Worm (Caenorhabditis elegans) whole organism, dauer: ENCODE results near the gene tba-8.
"Not testable (repeated sequence)": the region's sequence is repeated elsewhere in the genome, so short reads cannot be mapped to it uniquely, and the experiment has no call there.

Source experiments
- unc-62 ChIP-seq: sonication (generic microtip); optimal IDR thresholded peaks from 2 replicates; lab custom pipeline; 2017; ENCODE audit warnings: missing biosample characterization, missing genetic modification reagents, missing genetic modification characterization

tba-8 gene

ce11 chrX:9458142-9458541 lies at the start of gene tba-8:
TSS of gene tba-8 (minus strand) at chrX:9458348.
- no peak for TF ChIP-seq unc-62 (GFP tag; lab: Kevin White, UChicago)

ce11 chrX:9506341-9506740 lies 48.2 kb upstream of the tba-8 start:
- no peak for TF ChIP-seq unc-62 (GFP tag; lab: Kevin White, UChicago)

ce11 chrX:9504911-9505397 lies 46.8 kb upstream of the tba-8 start:
- no peak for TF ChIP-seq unc-62 (GFP tag; lab: Kevin White, UChicago)

DNA sequence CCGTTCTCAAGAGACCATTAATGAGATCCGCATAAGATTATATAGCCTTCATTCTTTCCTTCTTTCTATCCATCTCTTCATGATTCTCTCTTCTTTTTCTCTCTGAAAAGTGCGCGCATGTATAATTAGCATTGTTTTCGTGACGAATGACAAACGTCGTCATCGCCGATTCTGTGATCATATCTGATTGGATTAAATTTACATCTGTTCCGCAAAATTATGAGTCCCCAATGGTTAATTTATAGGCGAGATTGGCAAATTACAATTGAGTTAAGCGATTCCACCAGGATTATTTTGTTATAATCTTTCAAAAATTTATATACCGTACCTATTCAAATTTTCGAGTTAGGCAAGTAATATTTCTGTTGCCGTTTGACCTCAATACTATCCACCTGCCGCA lies 46.1 kb upstream of the tba-8 start:
- TF ChIP-seq unc-62 (GFP tag; lab: Kevin White, UChicago) = no peak

DNA sequence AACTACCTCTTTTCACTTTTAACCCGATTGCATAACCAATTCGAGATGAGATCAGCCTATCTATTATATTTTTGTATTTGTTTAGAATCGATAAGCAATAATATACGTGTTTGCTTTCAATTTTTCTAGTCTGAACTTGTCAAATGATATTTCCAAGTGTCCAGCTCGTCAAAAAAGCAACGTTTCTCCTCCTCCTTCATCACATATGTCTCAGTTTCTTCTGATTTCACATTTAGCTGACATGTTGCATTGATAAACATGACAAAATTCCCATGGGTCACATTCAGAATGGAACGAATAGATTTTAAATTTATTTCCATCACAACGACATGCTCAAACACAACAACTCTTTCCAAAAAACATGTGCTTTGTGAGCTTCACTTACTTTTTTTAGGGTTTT lies 41.2 kb upstream of the tba-8 start:
- no peak for TF ChIP-seq unc-62 (GFP tag; lab: Kevin White, UChicago)

DNA sequence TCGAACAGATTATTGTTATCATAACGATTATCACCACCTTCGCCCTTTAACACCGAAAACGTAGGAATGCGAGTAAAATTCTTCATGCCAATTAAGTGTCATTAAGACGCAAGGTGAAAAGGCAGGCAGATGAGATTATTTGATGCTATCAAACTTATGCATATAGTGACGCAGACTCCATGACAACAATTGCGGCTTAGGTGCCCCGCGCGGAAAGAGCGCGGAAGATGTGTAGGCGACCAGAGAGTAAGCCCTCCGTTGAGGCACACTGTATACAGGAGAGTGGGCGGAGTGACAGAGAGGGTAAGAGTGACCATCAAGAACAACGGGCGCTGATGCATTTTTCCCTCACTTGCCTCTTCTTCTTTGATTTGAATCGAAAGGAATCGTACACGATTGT lies 36.5 kb upstream of the tba-8 start:
- no peak for TF ChIP-seq unc-62 (GFP tag; lab: Kevin White, UChicago)

DNA sequence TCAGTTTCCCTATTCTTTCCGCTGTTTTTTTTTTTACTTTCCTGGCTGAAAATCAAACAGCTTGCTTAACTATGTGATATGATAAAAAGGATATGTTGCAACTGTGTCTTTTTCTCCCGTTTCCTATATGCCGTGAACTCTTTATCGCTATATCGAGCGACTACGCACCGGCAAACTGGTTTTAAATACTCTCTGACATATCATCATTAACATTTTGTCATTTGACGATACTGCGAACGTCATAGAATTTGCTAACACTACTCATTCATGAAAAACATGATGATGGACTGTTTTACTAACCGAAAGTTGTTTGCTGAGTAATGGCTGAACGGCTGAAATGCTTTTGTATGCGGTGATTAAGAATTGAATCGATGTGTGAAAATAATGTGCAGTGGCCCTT lies 33.3 kb upstream of the tba-8 start:
- no peak for TF ChIP-seq unc-62 (GFP tag; lab: Kevin White, UChicago)

- no peak for TF ChIP-seq unc-62 (GFP tag; lab: Kevin White, UChicago)
These were observed 31.4 kb upstream of the tba-8 start for ce11 chrX:9489578-9489977.

- TF ChIP-seq unc-62 (GFP tag; lab: Kevin White, UChicago) = no peak
These were observed 28.0 kb upstream of the tba-8 start for ce11 chrX:9486160-9486559.

- TF ChIP-seq unc-62 (GFP tag; lab: Kevin White, UChicago) = no peak
These were observed 25.6 kb upstream of the tba-8 start for ce11 chrX:9483754-9484153.

- no peak for TF ChIP-seq unc-62 (GFP tag; lab: Kevin White, UChicago)
These were observed 18.6 kb upstream of the tba-8 start for ce11 chrX:9476752-9477151.

DNA sequence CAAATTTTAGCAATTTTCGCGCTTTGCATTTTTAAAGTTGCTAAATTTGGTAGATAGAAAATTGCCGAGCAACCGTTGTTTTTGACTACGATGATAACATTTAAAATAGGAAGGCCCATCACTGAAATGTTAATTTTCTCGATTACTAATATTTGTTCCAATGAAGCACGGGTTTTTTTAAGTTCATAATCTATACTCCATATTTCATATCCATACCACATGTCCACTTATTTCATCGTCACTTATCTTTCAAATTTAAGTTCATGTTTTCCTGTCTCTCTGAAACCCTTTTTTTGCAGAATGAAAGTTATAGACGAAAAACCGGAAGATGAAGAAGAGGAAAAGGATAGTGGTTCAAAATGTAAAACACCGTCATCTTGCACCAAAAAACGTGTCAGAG lies 14.0 kb upstream of the tba-8 start, which contains the start of gene gap-2:
gap-2 (plus strand) TSS at position 301 of the 400 bp plus-strand sequence.
- TF ChIP-seq unc-62 (GFP tag; lab: Kevin White, UChicago) = no peak

ce11 chrX:9467573-9467972 lies 9.4 kb upstream of the tba-8 start:
- TF ChIP-seq unc-62 (GFP tag; lab: Kevin White, UChicago) = no peak

DNA sequence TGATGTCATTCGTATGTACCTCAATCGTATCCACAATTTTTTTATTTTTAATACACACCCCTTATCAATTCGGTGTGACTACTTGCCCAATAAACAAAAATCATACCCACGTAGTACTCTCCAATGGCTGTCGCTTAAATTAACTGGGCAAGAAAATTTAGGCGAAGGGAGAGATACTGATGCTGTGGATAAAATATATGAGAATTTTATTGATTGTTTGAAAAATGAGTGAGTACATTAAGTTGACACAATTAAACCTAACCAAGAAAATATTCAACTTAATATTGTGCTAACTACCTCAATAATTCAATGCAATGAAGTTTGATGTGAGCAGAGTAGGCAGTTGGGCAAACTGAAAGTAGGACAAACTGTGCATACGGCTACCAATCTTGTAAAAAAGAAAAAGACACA lies 7.6 kb upstream of the tba-8 start:
- peak; percentile 65 for TF ChIP-seq unc-62 (GFP tag; lab: Kevin White, UChicago)

- not testable (repeated sequence) for TF ChIP-seq unc-62 (GFP tag; lab: Kevin White, UChicago)
These were observed 4.9 kb upstream of the tba-8 start, which contains the start of gene ZK899.6 for ce11 chrX:9463045-9463444. TSS of gene ZK899.6 (plus strand) at chrX:9463345.

DNA sequence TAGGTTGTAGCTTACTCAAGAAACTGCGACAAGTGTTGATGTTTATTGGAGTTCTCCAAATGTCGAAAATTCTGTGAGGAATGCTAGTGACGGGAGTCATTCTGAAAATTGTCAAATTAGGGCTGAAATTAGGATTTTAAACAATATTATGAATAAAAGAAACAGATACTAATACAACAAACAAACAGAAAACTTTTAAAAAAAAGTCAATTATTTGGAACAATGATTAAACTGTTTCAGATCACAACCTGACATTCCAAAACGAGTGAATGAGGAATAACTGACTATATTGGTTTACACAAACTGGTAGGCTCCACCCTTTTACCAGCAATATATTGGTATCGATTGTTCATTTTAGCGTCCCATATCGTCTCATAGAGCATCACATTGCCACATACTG lies 2.7 kb upstream of the tba-8 start, which contains the start of gene ZK899.5:
ZK899.5 (minus strand) TSS at position 101 of the 400 bp plus-strand sequence.
- TF ChIP-seq unc-62 (GFP tag; lab: Kevin White, UChicago) = not testable (repeated sequence)

DNA sequence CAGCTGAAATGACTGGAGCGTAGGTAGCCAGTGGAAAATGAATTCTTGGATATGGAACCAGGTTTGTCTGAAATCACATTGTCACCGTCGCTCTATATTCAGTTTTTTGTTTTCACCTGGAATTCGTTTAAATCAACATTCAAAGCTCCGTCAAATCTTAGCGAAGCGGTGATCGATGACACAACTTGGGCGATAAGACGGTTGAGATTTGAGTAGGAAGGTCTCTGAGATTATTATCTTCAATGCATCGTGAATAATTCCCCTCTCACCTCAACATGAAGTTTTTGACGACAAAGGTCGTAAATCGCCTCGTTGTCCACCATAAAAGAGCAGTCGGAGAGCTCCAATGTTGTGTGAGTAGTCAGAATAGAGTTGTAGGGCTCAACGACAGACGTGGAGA lies 1.6 kb downstream of the tba-8 start:
- no peak for TF ChIP-seq unc-62 (GFP tag; lab: Kevin White, UChicago)
